Worm (Caenorhabditis elegans): ENCODE measurements around the gene dct-5.

The dct-5 gene

ce11 chrII:5389831-5390323 lies 46.9 kb downstream of the dct-5 start, which contains the start of gene ndx-6 (continued):
- TF ChIP-seq nhr-47 (tag; optimal IDR thresholded peaks at IDR 0.05): peak; percentile 90
- peak; percentile 86 for TF ChIP-seq elt-2 (tag; optimal IDR thresholded peaks at IDR 0.05)
- peak; percentile 99 to 100 for TF ChIP-seq lin-35 (GFP tag; optimal IDR thresholded peaks at IDR 0.05)
- peak; percentile 87 for TF ChIP-seq nhr-19 (GFP tag; conservative IDR thresholded peaks at IDR 0.05)
- peak; percentile 93 for TF ChIP-seq nhr-85 (tag)
- peak; percentile 80 for TF ChIP-seq fkh-8 (tag; optimal IDR thresholded peaks at IDR 0.05)
- peak; percentile 82 for TF ChIP-seq aly-2 (tag; optimal IDR thresholded peaks at IDR 0.05)
- peak; percentile 52 for TF ChIP-seq nhr-77 (tag; optimal IDR thresholded peaks at IDR 0.05)
- TF ChIP-seq fos-1 (tag; optimal IDR thresholded peaks at IDR 0.05): peak; percentile 76
- TF ChIP-seq mab-9 (GFP tag; IDR thresholded peaks at IDR 0.05): peak; percentile 39; the same call in 1 of the 2 replicates
- no peak for TF ChIP-seq efl-3 (GFP tag; optimal IDR thresholded peaks at IDR 0.05)
- TF ChIP-seq blmp-1 (tag; optimal IDR thresholded peaks at IDR 0.05): peak; percentile 81
- TF ChIP-seq C34B4.2 (tag; optimal IDR thresholded peaks at IDR 0.05): no peak
- TF ChIP-seq unc-86 (tag; optimal IDR thresholded peaks at IDR 0.05): peak; percentile 76
- TF ChIP-seq ceh-8 (GFP tag; optimal IDR thresholded peaks at IDR 0.05): no peak
- peak; percentile 26 for TF ChIP-seq ceh-90 (tag; optimal IDR thresholded peaks at IDR 0.05)
- TF ChIP-seq mdl-1 (tag; optimal IDR thresholded peaks at IDR 0.05): peak in 1 of 2 experiments; percentile 65
- TF ChIP-seq nhr-11 (tag; optimal IDR thresholded peaks at IDR 0.05): peak; percentile 64
- peak; percentile 47 for TF ChIP-seq irx-1 (tag; optimal IDR thresholded peaks at IDR 0.05)
- TF ChIP-seq sptf-1 (tag; optimal IDR thresholded peaks at IDR 0.05): no peak
- peak; percentile 92 for TF ChIP-seq mep-1 (tag; optimal IDR thresholded peaks at IDR 0.05)
- peak; percentile 93 for TF ChIP-seq snu-23 (GFP tag; optimal IDR thresholded peaks at IDR 0.05)
- TF ChIP-seq ceh-63 (GFP tag; optimal IDR thresholded peaks at IDR 0.05): no peak
- no peak for TF ChIP-seq tlp-1 (tag; optimal IDR thresholded peaks at IDR 0.05)
- TF ChIP-seq ztf-11 (tag; optimal IDR thresholded peaks at IDR 0.05): peak in 1 of 2 experiments; percentile 27
- peak; percentile 91 for TF ChIP-seq nhr-20 (tag; optimal IDR thresholded peaks at IDR 0.05)
- TF ChIP-seq unc-130 (tag; optimal IDR thresholded peaks at IDR 0.05): peak; percentile 83
- TF ChIP-seq lin-13 (GFP tag; optimal IDR thresholded peaks at IDR 0.05): peak; percentile 77
- peak; percentile 82 for TF ChIP-seq skn-1 (tag; optimal IDR thresholded peaks at IDR 0.05)
- no peak for TF ChIP-seq pqm-1 (tag; optimal IDR thresholded peaks at IDR 0.05)
- no peak for TF ChIP-seq zag-1 (tag; optimal IDR thresholded peaks at IDR 0.05)
- no peak for TF ChIP-seq alr-1 (tag; optimal IDR thresholded peaks at IDR 0.05; ENCODE audit: borderline replicate concordance)

ce11 chrII:5388786-5389421 lies 47.8 kb downstream of the dct-5 start, which contains the start of gene rsp-4:
TSS of gene rsp-4 (minus strand) at chrII:5388836.
- TF ChIP-seq nhr-47 (tag; optimal IDR thresholded peaks at IDR 0.05): no peak
- peak; percentile 16 for TF ChIP-seq ceh-63 (GFP tag; optimal IDR thresholded peaks at IDR 0.05)
- no peak for TF ChIP-seq efl-1 (optimal IDR thresholded peaks at IDR 0.05)
- peak in 1 of 2 experiments; percentile 4 for TF ChIP-seq efl-1 (GFP tag; optimal IDR thresholded peaks at IDR 0.05 in 1 of 2)
- TF ChIP-seq pqm-1 (tag; optimal IDR thresholded peaks at IDR 0.05): no peak
- TF ChIP-seq C34B4.2 (tag; optimal IDR thresholded peaks at IDR 0.05): no peak
- TF ChIP-seq nhr-85 (tag): peak; percentile 29
- no peak for TF ChIP-seq lsy-2 (tag; optimal IDR thresholded peaks at IDR 0.05)

ce11 chrII:5387217-5387616 lies 49.5 kb downstream of the dct-5 start, which contains the start of gene ccpp-6:
TSS of gene ccpp-6 (minus strand) at chrII:5387317.
- TF ChIP-seq efl-1 (optimal IDR thresholded peaks at IDR 0.05) (no peak), efl-1 (GFP tag; optimal IDR thresholded peaks at IDR 0.05 in 1 of 2) (peak in 1 of 2 experiments; percentile 3), skn-1 (tag; optimal IDR thresholded peaks at IDR 0.05) (no peak)

All from whole organism, L1 larva.